Worm (Caenorhabditis elegans) whole organism, L4 larva: ENCODE data around the gene frk-1.

Experiments
- F44E2.7 ChIP-seq: fragments of 200-800 bp; sonication (Bioruptor generic); IDR thresholded peaks from 2 replicates; pipeline ENCODE4 v2.1.2; 2022; ENCODE audit warnings: missing genetic modification characterization, missing compliant biosample characterization
- F49E8.2 ChIP-seq: sonication (generic microtip); optimal IDR thresholded peaks from 2 replicates; lab custom pipeline; 2016; ENCODE audit warnings: missing compliant biosample characterization, mild to moderate bottlenecking, missing genetic modification characterization, borderline replicate concordance
- Y5F2A.4 ChIP-seq: fragments of 200-800 bp; sonication (Bioruptor generic); optimal IDR thresholded peaks from 2 replicates; lab custom pipeline; 2018; ENCODE audit warnings: mild to moderate bottlenecking, missing genetic modification characterization, missing compliant biosample characterization
- aha-1 ChIP-seq: fragments of 150-350 bp; peaks from one replicate; lab custom pipeline; 2014; ENCODE audit warnings: missing biosample characterization, missing genetic modification characterization
- aly-2 ChIP-seq: sonication (generic microtip); optimal IDR thresholded peaks from 2 replicates; lab custom pipeline; 2018; ENCODE audit warnings: missing biosample characterization, missing genetic modification characterization
- ceh-20 ChIP-seq: fragments of 200-800 bp; sonication (Bioruptor generic); IDR thresholded peaks from 2 replicates; pipeline ENCODE4 v1.3.6; 2022; ENCODE audit warnings: missing genetic modification reagents, missing genetic modification characterization, missing compliant biosample characterization
- ceh-28 ChIP-seq: fragments of 150-350 bp; optimal IDR thresholded peaks from 2 replicates; lab custom pipeline; 2014; ENCODE audit warnings: missing biosample characterization, missing genetic modification reagents, missing genetic modification characterization
- ceh-32 ChIP-seq: sonication (generic microtip); optimal IDR thresholded peaks from 2 replicates; lab custom pipeline; 2016; ENCODE audit warnings: mild to moderate bottlenecking, missing genetic modification characterization, missing compliant biosample characterization; ENCODE audit not compliant: poor library complexity
- ceh-44 ChIP-seq: fragments of 200-800 bp; sonication (Bioruptor generic); IDR thresholded peaks from 2 replicates; pipeline ENCODE4 v1.3.6; 2022; ENCODE audit warnings: missing genetic modification reagents, missing genetic modification characterization, missing compliant biosample characterization
- ces-1 ChIP-seq: fragments of 150-350 bp; sonication (generic microtip); optimal IDR thresholded peaks from 4 replicates; lab custom pipeline; 2014; ENCODE audit warnings: missing biosample characterization, missing genetic modification reagents, missing genetic modification characterization
- daf-16 ChIP-seq, 3 experiments: sonication (generic microtip); optimal IDR thresholded peaks; 2 replicates each; lab custom pipeline; 2016 to 2017; ENCODE audit warnings: missing genetic modification characterization in 3 of 3, missing genetic modification reagents in 3 of 3, mild to moderate bottlenecking in 2 of 3, missing compliant biosample characterization in 2 of 3, missing biosample characterization in 1 of 3, moderate library complexity in 1 of 3
- duxl-1 ChIP-seq: sonication (generic microtip); optimal IDR thresholded peaks from 2 replicates; lab custom pipeline; 2016; ENCODE audit warnings: mild to moderate bottlenecking, missing genetic modification characterization, moderate library complexity, missing compliant biosample characterization; ENCODE audit not compliant: poor library complexity
- egl-27 ChIP-seq: sonication (generic microtip); optimal IDR thresholded peaks from 3 replicates; lab custom pipeline; 2017; ENCODE audit warnings: missing biosample characterization, missing genetic modification reagents, missing genetic modification characterization
- hlh-30 ChIP-seq: sonication (generic microtip); optimal IDR thresholded peaks from 2 replicates; lab custom pipeline; 2017; ENCODE audit warnings: antibody characterized with exemption, mild to moderate bottlenecking, missing genetic modification characterization, missing compliant biosample characterization; ENCODE audit not compliant: insufficient read depth
- hmg-1.1 ChIP-seq: fragments of 200-800 bp; sonication (Bioruptor generic); IDR thresholded peaks from 2 replicates; pipeline ENCODE4 v1.3.6; 2022; ENCODE audit warnings: missing genetic modification reagents, missing genetic modification characterization, missing compliant biosample characterization
- lin-29 ChIP-seq: fragments of 200-800 bp; sonication (Bioruptor generic); IDR thresholded peaks from 2 replicates; pipeline ENCODE4 v1.3.6; 2022; ENCODE audit warnings: missing genetic modification reagents, missing genetic modification characterization, missing compliant biosample characterization
- lin-38 ChIP-seq: fragments of 200-800 bp; sonication (Bioruptor generic); IDR thresholded peaks from 2 replicates; pipeline ENCODE4 v1.3.6; 2022; ENCODE audit warnings: missing genetic modification reagents, missing genetic modification characterization, missing compliant biosample characterization
- lir-3 ChIP-seq: sonication (generic microtip); optimal IDR thresholded peaks from 2 replicates; lab custom pipeline; 2016; ENCODE audit warnings: mild to moderate bottlenecking, missing genetic modification characterization, missing compliant biosample characterization
- mdt-29 ChIP-seq: fragments of 200-800 bp; sonication (Bioruptor generic); IDR thresholded peaks from 2 replicates; pipeline ENCODE4 v1.3.6; 2022; ENCODE audit warnings: missing genetic modification reagents, missing genetic modification characterization, missing compliant biosample characterization
- mep-1 ChIP-seq: fragments of 150-350 bp; sonication (generic microtip); optimal IDR thresholded peaks from 3 replicates; lab custom pipeline; 2014; ENCODE audit warnings: missing biosample characterization, missing genetic modification characterization
- nhr-11 ChIP-seq: fragments of 150-350 bp; optimal IDR thresholded peaks from 2 replicates; lab custom pipeline; 2014; ENCODE audit warnings: missing biosample characterization, missing genetic modification characterization
- nhr-111 ChIP-seq: fragments of 200-800 bp; sonication (Bioruptor generic); optimal IDR thresholded peaks from 2 replicates; lab custom pipeline; 2018; ENCODE audit warnings: mild to moderate bottlenecking, missing genetic modification characterization, missing compliant biosample characterization
- nhr-28 ChIP-seq: fragments of 150-350 bp; optimal IDR thresholded peaks from 2 replicates; lab custom pipeline; 2014; ENCODE audit warnings: missing biosample characterization, missing genetic modification characterization
- nhr-42 ChIP-seq: fragments of 200-800 bp; sonication (Bioruptor generic); IDR thresholded peaks from 2 replicates; pipeline ENCODE4 v1.3.6; 2022; ENCODE audit warnings: missing genetic modification characterization, missing compliant biosample characterization
- nhr-48 ChIP-seq: sonication (generic microtip); optimal IDR thresholded peaks from 2 replicates; lab custom pipeline; 2016; ENCODE audit warnings: mild to moderate bottlenecking, missing genetic modification characterization, missing compliant biosample characterization
- nhr-6 ChIP-seq: fragments of 150-350 bp; optimal IDR thresholded peaks from 2 replicates; lab custom pipeline; 2014; ENCODE audit warnings: missing biosample characterization, missing genetic modification characterization
- nhr-76 ChIP-seq: fragments of 150-350 bp; optimal IDR thresholded peaks from 2 replicates; lab custom pipeline; 2014; ENCODE audit warnings: missing biosample characterization, missing genetic modification characterization
- pha-4 ChIP-seq, 2 experiments: fragments of 150-350 bp in 1 of 2; fragments of 200-800 bp in 1 of 2; sonication (Bioruptor generic) in 1 of 2; IDR thresholded peaks in 1 of 2; optimal IDR thresholded peaks in 1 of 2; 2 replicates each; pipeline versions ENCODE4 v1.3.6 to Lab custom; 2014 to 2022; ENCODE audit warnings: missing genetic modification characterization in 2 of 2, missing genetic modification reagents in 2 of 2, missing biosample characterization in 1 of 2, missing compliant biosample characterization in 1 of 2
- saeg-2 ChIP-seq: fragments of 200-800 bp; sonication (Bioruptor generic); IDR thresholded peaks from 2 replicates; pipeline ENCODE4 v1.3.6; 2022; ENCODE audit warnings: missing genetic modification reagents, missing genetic modification characterization, missing compliant biosample characterization
- sdz-12 ChIP-seq: fragments of 200-800 bp; sonication (Bioruptor generic); optimal IDR thresholded peaks from 2 replicates; lab custom pipeline; 2018; ENCODE audit warnings: mild to moderate bottlenecking, missing genetic modification characterization, missing compliant biosample characterization
- set-16 ChIP-seq: fragments of 200-800 bp; sonication (Bioruptor generic); IDR thresholded peaks from 2 replicates; pipeline ENCODE4 v1.3.6; 2022; ENCODE audit warnings: missing genetic modification reagents, missing genetic modification characterization, missing compliant biosample characterization
- snpc-4 ChIP-seq: fragments of 150-350 bp; optimal IDR thresholded peaks from 2 replicates; lab custom pipeline; 2014; ENCODE audit warnings: missing biosample characterization, missing genetic modification characterization
- unc-62 ChIP-seq, 3 experiments: fragments of 150-350 bp in 1 of 3; sonication (generic microtip); optimal IDR thresholded peaks in 2 of 3; peaks in 1 of 3; 1 replicate in 1 of 3; 2 replicates in 2 of 3; lab custom pipeline; 2014 to 2017; ENCODE audit warnings: missing biosample characterization in 3 of 3, missing genetic modification characterization in 3 of 3, missing genetic modification reagents in 3 of 3, missing genotype in 1 of 3
- zip-2 ChIP-seq: fragments of 150-350 bp; optimal IDR thresholded peaks from 2 replicates; lab custom pipeline; 2014; ENCODE audit warnings: missing biosample characterization, missing genetic modification characterization

frk-1 gene

DNA sequence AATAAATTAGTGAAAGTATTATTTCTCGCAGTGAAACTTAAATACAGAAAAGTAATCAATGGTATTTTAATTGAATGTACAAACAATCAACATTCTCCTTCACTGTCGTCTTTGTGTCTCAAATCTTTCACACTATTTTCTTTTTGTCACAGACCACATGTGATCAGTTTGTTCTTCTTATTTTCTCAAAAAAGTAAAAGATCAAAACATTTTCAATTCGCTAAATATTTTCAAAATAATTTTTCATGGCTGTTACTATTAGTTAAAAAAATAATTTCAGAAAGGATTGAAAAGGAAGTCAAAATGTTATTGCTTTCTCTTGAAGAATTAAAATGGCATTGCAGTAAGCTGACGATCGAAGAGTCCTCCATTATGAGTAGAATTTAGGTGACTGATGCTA lies 2.2 kb upstream of the frk-1 start, which contains the start of gene dhs-31:
Gene dhs-31, minus strand, starts transcription at position 101 of the 400 bp plus-strand sequence.
- TF ChIP-seq mep-1 (tag; lab: Kevin White, UChicago) (no peak), hmg-1.1 (GFP tag; lab: Robert Waterston, UW) (no peak), nhr-6 (tag; lab: Kevin White, UChicago) (no peak), ceh-28 (tag; lab: Kevin White, UChicago) (no peak), aly-2 (tag; lab: Kevin White, UChicago) (no peak), sdz-12 (GFP tag; lab: Kevin White, UChicago) (no peak)

ce11 chrIV:10046005-10046404 lies 3.0 kb downstream of the frk-1 start:
- no peak for TF ChIP-seq ceh-20 (GFP tag; lab: Robert Waterston, UW)
- no peak for TF ChIP-seq nhr-28 (tag; lab: Kevin White, UChicago)
- no peak for TF ChIP-seq ces-1 (GFP tag; lab: Kevin White, UChicago)
- TF ChIP-seq daf-16 (GFP tag; optimal IDR thresholded peaks at IDR 0.05; lab: Kevin White, UChicago) = peak in 1 of 2 experiments; percentile 35
- no peak for TF ChIP-seq daf-16 (tag; optimal IDR thresholded peaks at IDR 0.05; lab: Kevin White, UChicago)
- TF ChIP-seq ceh-32 = no peak
- TF ChIP-seq egl-27 (tag; lab: Kevin White, UChicago) = no peak
- TF ChIP-seq nhr-11 (tag; lab: Kevin White, UChicago) = peak; percentile 23
- no peak for TF ChIP-seq pha-4 (GFP tag; IDR thresholded peaks at IDR 0.05; lab: Robert Waterston, UW)
- TF ChIP-seq pha-4 (tag; optimal IDR thresholded peaks at IDR 0.05; lab: Kevin White, UChicago) = no peak
- no peak for TF ChIP-seq nhr-48 (tag; lab: Kevin White, UChicago)
- TF ChIP-seq aha-1 (tag; lab: Kevin White, UChicago) = peak; percentile 14
- peak in 1 of 2 experiments; percentile 77 for TF ChIP-seq unc-62 (GFP tag; optimal IDR thresholded peaks at IDR 0.05 in 1 of 2; lab: Kevin White, UChicago)
- no peak for TF ChIP-seq unc-62 (tag; optimal IDR thresholded peaks at IDR 0.05; lab: Kevin White, UChicago)

- TF ChIP-seq snpc-4 (tag; lab: Kevin White, UChicago) (no peak), F49E8.2 (tag; lab: Kevin White, UChicago) (no peak), lir-3 (no peak), duxl-1 (tag; lab: Kevin White, UChicago) (no peak), Y5F2A.4 (no peak), hlh-30 (tag; lab: Kevin White, UChicago) (no peak), set-16 (GFP tag; lab: Robert Waterston, UW) (no peak), ceh-44 (no peak), lin-38 (no peak), saeg-2 (GFP tag; lab: Robert Waterston, UW) (no peak), nhr-42 (no peak), nhr-111 (no peak), mdt-29 (GFP tag; lab: Robert Waterston, UW) (no peak), lin-29 (GFP tag; lab: Robert Waterston, UW) (no peak), zip-2 (no peak), F44E2.7 (GFP tag; lab: Robert Waterston, UW) (no peak), nhr-76 (no peak)
- TF ChIP-seq, all 104 proteins: peak for 0
These were observed 4.1 kb downstream of the frk-1 start, which contains the start of gene T04B2.3 for ce11 chrIV:10047108-10047507. TSS of gene T04B2.3 (plus strand) at chrIV:10047408.

DNA sequence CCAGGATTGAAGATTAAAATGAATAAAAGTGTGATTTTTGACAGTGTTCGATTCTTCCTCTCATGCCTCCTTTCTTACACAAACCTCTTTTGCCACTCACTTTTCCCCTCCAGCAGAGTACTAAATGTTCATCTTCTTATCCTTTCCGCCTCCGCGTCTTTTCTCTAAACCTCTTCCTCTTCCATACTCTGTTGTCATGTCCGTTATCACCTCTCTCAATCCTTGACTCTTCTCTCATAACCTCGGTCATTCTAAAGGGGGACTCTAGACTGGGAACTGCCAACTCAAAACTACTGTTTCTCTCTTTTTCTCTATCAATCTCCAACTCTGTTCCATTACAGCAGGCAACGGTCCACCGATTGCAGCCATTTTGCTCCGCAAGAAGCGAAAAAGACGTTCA lies 5.3 kb downstream of the frk-1 start:
- peak; percentile 54 for TF ChIP-seq nhr-11 (tag; lab: Kevin White, UChicago)
- no peak for TF ChIP-seq F44E2.7 (GFP tag; lab: Robert Waterston, UW)
